Worm (Caenorhabditis elegans): ENCODE results near the gene grp-1.
A peak's percentile ranks its signal among the peaks of the same experiment; 100 is the strongest.

The grp-1 gene

DNA sequence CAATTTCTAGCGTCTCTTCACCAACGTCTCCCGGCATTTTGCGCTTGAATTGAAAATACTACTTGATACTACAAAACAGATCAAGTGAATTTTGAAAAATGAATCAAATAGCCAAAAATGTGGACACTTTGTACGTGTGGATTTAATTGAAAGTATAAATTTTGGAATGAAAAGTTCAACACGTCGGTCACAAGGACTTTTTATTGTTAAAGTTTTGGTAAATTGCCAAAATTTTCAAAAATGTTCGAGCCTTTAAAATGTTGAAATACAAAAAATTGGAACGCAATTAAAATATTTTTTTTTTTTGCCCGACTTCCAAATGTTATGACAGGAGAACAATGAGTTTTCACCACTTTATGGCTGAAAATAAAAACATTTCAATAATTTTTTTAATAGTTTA lies 12.6 kb downstream of the grp-1 start, which contains the start of gene K06H7.8:
K06H7.8 (minus strand) TSS at position 101 of the 400 bp plus-strand sequence.
- TF ChIP-seq unc-62 (GFP tag; optimal IDR thresholded peaks at IDR 0.05): no peak
- TF ChIP-seq lsy-2 (tag; optimal IDR thresholded peaks at IDR 0.05): no peak
- no peak for TF ChIP-seq mls-2 (tag; optimal IDR thresholded peaks at IDR 0.05)
- TF ChIP-seq ham-2 (GFP tag; optimal IDR thresholded peaks at IDR 0.05): no peak
- TF ChIP-seq lin-13 (tag; optimal IDR thresholded peaks at IDR 0.05): no peak
- no peak for TF ChIP-seq nhr-2 (tag; optimal IDR thresholded peaks at IDR 0.05)
- no peak for TF ChIP-seq lin-32 (GFP tag; optimal IDR thresholded peaks at IDR 0.05)
- TF ChIP-seq zip-8 (tag; optimal IDR thresholded peaks at IDR 0.05): no peak
- TF ChIP-seq nhr-237 (tag; optimal IDR thresholded peaks at IDR 0.05): no peak
- TF ChIP-seq nhr-28 (tag; optimal IDR thresholded peaks at IDR 0.05): no peak
- TF ChIP-seq ztf-11 (tag; optimal IDR thresholded peaks at IDR 0.05): no peak
- no peak for TF ChIP-seq cnd-1 (tag; optimal IDR thresholded peaks at IDR 0.05)
- TF ChIP-seq ceh-43 (GFP tag; optimal IDR thresholded peaks at IDR 0.05): no peak

DNA sequence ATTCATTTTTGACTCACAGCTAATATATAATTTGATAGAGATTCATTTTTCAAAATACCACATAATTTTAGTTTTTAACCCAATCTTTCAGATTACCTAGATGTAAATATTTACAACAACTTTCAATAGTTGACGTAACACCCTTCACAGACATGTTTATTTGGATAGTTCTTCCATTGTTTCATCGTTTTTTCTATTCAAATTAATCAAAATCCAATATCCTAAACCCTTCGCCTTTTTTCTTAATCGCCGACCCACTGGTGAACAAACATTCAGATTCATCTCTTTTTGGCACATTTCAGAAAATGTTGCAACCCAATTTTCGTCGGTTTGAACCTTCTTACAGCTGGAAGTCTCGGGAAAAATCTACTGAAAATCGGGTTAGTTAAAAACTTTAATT lies 13.5 kb downstream of the grp-1 start, which contains the start of gene K06H7.1:
K06H7.1 (plus strand) TSS at position 301 of the 400 bp plus-strand sequence.
- TF ChIP-seq flh-1 (GFP tag; optimal IDR thresholded peaks at IDR 0.05) (no peak), ceh-83 (GFP tag; optimal IDR thresholded peaks at IDR 0.05) (no peak), mab-5 (tag; optimal IDR thresholded peaks at IDR 0.05) (no peak), nhr-76 (tag; optimal IDR thresholded peaks at IDR 0.05) (no peak), ces-1 (GFP tag; optimal IDR thresholded peaks at IDR 0.05) (no peak), mls-2 (tag; optimal IDR thresholded peaks at IDR 0.05) (no peak), nhr-237 (tag; optimal IDR thresholded peaks at IDR 0.05) (no peak), lin-32 (GFP tag; optimal IDR thresholded peaks at IDR 0.05) (no peak), elt-1 (tag; optimal IDR thresholded peaks at IDR 0.05; ENCODE audit: borderline replicate concordance, insufficient read depth) (no peak), nhr-12 (tag; optimal IDR thresholded peaks at IDR 0.05) (no peak), M03D4.4 (tag; optimal IDR thresholded peaks at IDR 0.05) (no peak), drap-1 (GFP tag; optimal IDR thresholded peaks at IDR 0.05) (no peak), elt-3 (tag; optimal IDR thresholded peaks at IDR 0.05) (no peak), nhr-28 (tag; optimal IDR thresholded peaks at IDR 0.05) (no peak), sem-2 (GFP tag; optimal IDR thresholded peaks at IDR 0.05) (no peak), bed-3 (GFP tag; optimal IDR thresholded peaks at IDR 0.05) (no peak), sptf-1 (tag; optimal IDR thresholded peaks at IDR 0.05) (no peak), cnd-1 (tag; optimal IDR thresholded peaks at IDR 0.05) (no peak), ham-2 (GFP tag; optimal IDR thresholded peaks at IDR 0.05) (no peak), mep-1 (tag; optimal IDR thresholded peaks at IDR 0.05) (no peak)

DNA sequence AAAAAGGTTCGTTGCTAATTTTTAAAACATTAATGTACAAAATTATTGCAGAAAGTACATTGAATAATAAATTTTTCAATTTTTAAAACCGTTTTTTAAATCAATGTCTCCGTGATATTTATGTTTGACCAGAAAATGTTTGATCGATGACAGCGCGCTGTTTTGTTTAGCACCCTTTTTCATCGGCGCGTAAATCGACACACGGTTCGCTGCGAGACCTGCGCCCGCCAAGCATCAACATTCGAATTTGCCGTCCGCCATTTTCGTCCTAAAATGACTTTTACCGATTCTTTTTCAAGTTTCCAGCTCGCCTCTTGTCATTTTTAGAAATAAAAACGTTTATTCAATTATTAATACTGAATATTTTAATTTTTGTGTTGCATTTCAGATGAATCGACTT lies 15.5 kb downstream of the grp-1 start, which contains the start of gene plk-1:
plk-1 (plus strand) TSS at position 389 of the 400 bp plus-strand sequence.
- no peak for TF ChIP-seq drap-1 (GFP tag; optimal IDR thresholded peaks at IDR 0.05)
- TF ChIP-seq lsy-2 (tag; optimal IDR thresholded peaks at IDR 0.05): peak; percentile 62
- TF ChIP-seq pha-4 (tag; optimal IDR thresholded peaks at IDR 0.05): peak; percentile 13
- TF ChIP-seq sptf-1 (tag; optimal IDR thresholded peaks at IDR 0.05): no peak
- no peak for TF ChIP-seq bed-3 (GFP tag; optimal IDR thresholded peaks at IDR 0.05)
- TF ChIP-seq elt-1 (tag; optimal IDR thresholded peaks at IDR 0.05; ENCODE audit: borderline replicate concordance, insufficient read depth): no peak
- peak; percentile 32 for TF ChIP-seq ceh-39 (tag; optimal IDR thresholded peaks at IDR 0.05)
- TF ChIP-seq blmp-1 (tag; optimal IDR thresholded peaks at IDR 0.05): no peak
- TF ChIP-seq mep-1 (tag; optimal IDR thresholded peaks at IDR 0.05): peak; percentile 26
- TF ChIP-seq zip-8 (tag; optimal IDR thresholded peaks at IDR 0.05): no peak

DNA sequence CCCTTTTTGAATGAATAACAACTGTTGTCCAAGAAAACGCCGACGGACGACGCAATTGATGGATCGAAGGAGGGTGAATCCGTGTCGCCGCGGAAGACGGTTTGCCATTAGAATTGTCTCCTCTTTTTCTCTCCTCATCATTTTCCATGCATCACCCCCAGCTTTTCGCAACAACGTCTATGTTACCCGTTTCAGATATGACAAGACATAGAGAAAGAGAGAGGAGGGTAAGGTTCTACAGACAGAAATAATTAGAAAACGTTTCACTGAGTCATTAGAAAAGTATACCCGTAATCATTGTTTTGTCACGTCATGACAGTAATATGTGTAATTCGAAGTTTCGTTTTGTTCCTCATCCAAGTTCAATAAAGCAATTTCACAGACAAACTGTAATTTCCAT lies 20.3 kb downstream of the grp-1 start:
- no peak for TF ChIP-seq mab-5 (tag; optimal IDR thresholded peaks at IDR 0.05)

DNA sequence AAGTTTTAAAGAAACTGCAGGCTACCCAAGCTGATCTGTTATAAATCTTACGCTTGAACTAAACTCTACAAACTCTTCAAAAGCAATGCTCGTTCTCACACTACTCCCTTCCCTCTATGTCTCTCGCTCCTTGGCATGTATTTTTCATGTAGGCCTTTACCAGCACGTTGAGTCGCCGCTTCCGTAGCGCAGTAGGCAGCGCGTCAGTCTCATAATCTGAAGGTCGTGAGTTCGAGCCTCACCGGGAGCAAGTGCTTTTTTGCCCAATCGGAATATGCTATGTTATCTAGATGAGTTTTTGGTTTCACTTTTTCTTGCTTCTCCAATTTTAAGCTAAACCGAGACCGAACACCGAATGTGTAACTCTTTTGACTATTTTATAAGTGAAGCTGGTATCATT lies 21.0 kb downstream of the grp-1 start:
- TF ChIP-seq elt-3 (tag; optimal IDR thresholded peaks at IDR 0.05) (no peak), blmp-1 (tag; optimal IDR thresholded peaks at IDR 0.05) (no peak), ham-2 (GFP tag; optimal IDR thresholded peaks at IDR 0.05) (peak; percentile 64), mep-1 (tag; optimal IDR thresholded peaks at IDR 0.05) (peak; percentile 2), unc-39 (tag; optimal IDR thresholded peaks at IDR 0.05) (peak; percentile 18), mls-2 (tag; optimal IDR thresholded peaks at IDR 0.05) (peak; percentile 85), tbx-8 (GFP tag; optimal IDR thresholded peaks at IDR 0.05) (no peak), sptf-1 (tag; optimal IDR thresholded peaks at IDR 0.05) (peak; percentile 90), sem-2 (GFP tag; optimal IDR thresholded peaks at IDR 0.05) (peak; percentile 70), ces-1 (GFP tag; optimal IDR thresholded peaks at IDR 0.05) (peak; percentile 12), bed-3 (GFP tag; optimal IDR thresholded peaks at IDR 0.05) (peak; percentile 66), nhr-2 (tag; optimal IDR thresholded peaks at IDR 0.05) (no peak), pha-4 (tag; optimal IDR thresholded peaks at IDR 0.05) (peak; percentile 16), nhr-12 (tag; optimal IDR thresholded peaks at IDR 0.05) (no peak), ceh-39 (tag; optimal IDR thresholded peaks at IDR 0.05) (no peak), ceh-83 (GFP tag; optimal IDR thresholded peaks at IDR 0.05) (peak; percentile 85), ztf-11 (tag; optimal IDR thresholded peaks at IDR 0.05) (no peak), lin-13 (tag; optimal IDR thresholded peaks at IDR 0.05) (peak; percentile 27), nhr-28 (tag; optimal IDR thresholded peaks at IDR 0.05) (no peak), hlh-1 (tag; optimal IDR thresholded peaks at IDR 0.05) (peak; percentile 8), zip-8 (tag; optimal IDR thresholded peaks at IDR 0.05) (no peak), elt-1 (tag; optimal IDR thresholded peaks at IDR 0.05; ENCODE audit: borderline replicate concordance, insufficient read depth) (no peak), unc-62 (GFP tag; optimal IDR thresholded peaks at IDR 0.05) (no peak), lsy-2 (tag; optimal IDR thresholded peaks at IDR 0.05) (no peak), snpc-4 (tag; optimal IDR thresholded peaks at IDR 0.05) (no peak), nhr-76 (tag; optimal IDR thresholded peaks at IDR 0.05) (no peak), mab-5 (tag; optimal IDR thresholded peaks at IDR 0.05) (no peak), nhr-237 (tag; optimal IDR thresholded peaks at IDR 0.05) (no peak), ceh-43 (GFP tag; optimal IDR thresholded peaks at IDR 0.05) (peak; percentile 68), drap-1 (GFP tag; optimal IDR thresholded peaks at IDR 0.05) (peak; percentile 85), cnd-1 (tag; optimal IDR thresholded peaks at IDR 0.05) (peak; percentile 87), lin-32 (GFP tag; optimal IDR thresholded peaks at IDR 0.05) (peak; percentile 70), M03D4.4 (tag; optimal IDR thresholded peaks at IDR 0.05) (peak; percentile 82), unc-120 (tag; optimal IDR thresholded peaks at IDR 0.05; ENCODE audit: poor library complexity, severe bottlenecking) (peak; percentile 74), flh-1 (GFP tag; optimal IDR thresholded peaks at IDR 0.05) (peak; percentile 60)
